Worm (Caenorhabditis elegans) whole organism, L4 larva: ENCODE data around the gene gpa-11.

Experiments used
- F10B5.3 ChIP-seq: sonication (generic microtip); optimal IDR thresholded peaks from 2 replicates; lab custom pipeline; 2016; ENCODE audit warnings: mild to moderate bottlenecking, missing genetic modification characterization, missing compliant biosample characterization
- ZK337.2 ChIP-seq: fragments of 200-800 bp; sonication (Bioruptor generic); IDR thresholded peaks from 2 replicates; pipeline ENCODE4 v1.3.6; 2022; ENCODE audit warnings: missing genetic modification reagents, missing genetic modification characterization, missing compliant biosample characterization
- aha-1 ChIP-seq: fragments of 150-350 bp; peaks from one replicate; lab custom pipeline; 2014; ENCODE audit warnings: missing biosample characterization, missing genetic modification characterization
- arid-1 ChIP-seq: fragments of 200-800 bp; sonication (Bioruptor generic); conservative IDR thresholded peaks from 2 replicates; pipeline ENCODE4 v1.3.6; 2022; ENCODE audit warnings: missing genetic modification reagents, missing genetic modification characterization, missing compliant biosample characterization
- attf-4 ChIP-seq: sonication (generic microtip); optimal IDR thresholded peaks from 3 replicates; lab custom pipeline; 2017; ENCODE audit warnings: missing biosample characterization, missing genetic modification characterization
- ceh-20 ChIP-seq: fragments of 200-800 bp; sonication (Bioruptor generic); IDR thresholded peaks from 2 replicates; pipeline ENCODE4 v1.3.6; 2022; ENCODE audit warnings: missing genetic modification reagents, missing genetic modification characterization, missing compliant biosample characterization
- ceh-44 ChIP-seq: fragments of 200-800 bp; sonication (Bioruptor generic); IDR thresholded peaks from 2 replicates; pipeline ENCODE4 v1.3.6; 2022; ENCODE audit warnings: missing genetic modification reagents, missing genetic modification characterization, missing compliant biosample characterization
- ces-1 ChIP-seq: fragments of 150-350 bp; sonication (generic microtip); optimal IDR thresholded peaks from 4 replicates; lab custom pipeline; 2014; ENCODE audit warnings: missing biosample characterization, missing genetic modification reagents, missing genetic modification characterization
- ctbp-1 ChIP-seq: fragments of 200-800 bp; sonication (Bioruptor generic); IDR thresholded peaks from 2 replicates; pipeline ENCODE4 v1.3.6; 2022; ENCODE audit warnings: missing genetic modification reagents, missing genetic modification characterization, missing compliant biosample characterization
- daf-19 ChIP-seq: fragments of 200-800 bp; sonication (Bioruptor generic); conservative IDR thresholded peaks from 2 replicates; pipeline ENCODE4 v1.3.6; 2022; ENCODE audit warnings: missing genetic modification characterization, missing compliant biosample characterization
- dmd-8 ChIP-seq: fragments of 200-800 bp; sonication (Bioruptor generic); IDR thresholded peaks from 2 replicates; pipeline ENCODE4 v1.3.6; 2022; ENCODE audit warnings: missing genetic modification characterization, missing compliant biosample characterization
- dpl-1 ChIP-seq: fragments of 150-350 bp; optimal IDR thresholded peaks from 2 replicates; lab custom pipeline; 2014; ENCODE audit warnings: missing biosample characterization, missing genetic modification reagents, missing genetic modification characterization
- fkh-10 ChIP-seq: fragments of 150-350 bp; optimal IDR thresholded peaks from 2 replicates; lab custom pipeline; 2014; ENCODE audit warnings: missing biosample characterization, missing genetic modification reagents, missing genetic modification characterization
- gei-8 ChIP-seq: fragments of 200-800 bp; sonication (Bioruptor generic); optimal IDR thresholded peaks from 2 replicates; lab custom pipeline; 2018; ENCODE audit warnings: mild to moderate bottlenecking, missing genetic modification characterization, missing compliant biosample characterization
- hif-1 ChIP-seq, 2 experiments: sonication (generic microtip); optimal IDR thresholded peaks; 2 replicates each; lab custom pipeline; 2016 to 2017; ENCODE audit warnings: missing compliant biosample characterization in 2 of 2, missing genetic modification characterization in 2 of 2, missing genetic modification reagents in 2 of 2, missing genotype in 2 of 2, mild to moderate bottlenecking in 1 of 2
- madf-5 ChIP-seq, 2 experiments: fragments of 200-800 bp; sonication (Bioruptor generic); IDR thresholded peaks; 2 replicates each; pipeline ENCODE4 v1.3.6; 2022; ENCODE audit warnings: missing compliant biosample characterization in 2 of 2, missing genetic modification characterization in 2 of 2
- madf-9 ChIP-seq: fragments of 200-800 bp; sonication (Bioruptor generic); conservative IDR thresholded peaks from 2 replicates; pipeline ENCODE4 v1.3.6; 2022; ENCODE audit warnings: missing genetic modification reagents, missing genetic modification characterization, missing compliant biosample characterization
- mes-2 ChIP-seq: sonication (generic microtip); optimal IDR thresholded peaks from 2 replicates; lab custom pipeline; 2016; ENCODE audit warnings: missing genotype, mild to moderate bottlenecking, missing genetic modification characterization, missing compliant biosample characterization; ENCODE audit not compliant: poor library complexity, severe bottlenecking
- nhr-10 ChIP-seq: fragments of 150-350 bp; optimal IDR thresholded peaks from 2 replicates; lab custom pipeline; 2014; ENCODE audit warnings: missing biosample characterization, missing genetic modification characterization
- nhr-25 ChIP-seq: sonication (generic microtip); optimal IDR thresholded peaks from 2 replicates; lab custom pipeline; 2017; ENCODE audit warnings: missing genetic modification characterization, mild to moderate bottlenecking, missing compliant biosample characterization, antibody characterized with exemption, moderate library complexity, borderline replicate concordance; ENCODE audit not compliant: insufficient read depth
- nhr-77 ChIP-seq: fragments of 150-350 bp; optimal IDR thresholded peaks from 2 replicates; lab custom pipeline; 2014; ENCODE audit warnings: missing biosample characterization, missing genetic modification characterization
- pqm-1 ChIP-seq: sonication (generic microtip); optimal IDR thresholded peaks from 2 replicates; lab custom pipeline; 2017; ENCODE audit warnings: missing biosample characterization, missing genetic modification characterization
- rbr-2 ChIP-seq: sonication (generic microtip); optimal IDR thresholded peaks from 2 replicates; lab custom pipeline; 2016; ENCODE audit warnings: missing genotype, missing genetic modification characterization, missing compliant biosample characterization
- sdz-12 ChIP-seq: fragments of 200-800 bp; sonication (Bioruptor generic); optimal IDR thresholded peaks from 2 replicates; lab custom pipeline; 2018; ENCODE audit warnings: mild to moderate bottlenecking, missing genetic modification characterization, missing compliant biosample characterization
- snpc-4 ChIP-seq: fragments of 150-350 bp; optimal IDR thresholded peaks from 2 replicates; lab custom pipeline; 2014; ENCODE audit warnings: missing biosample characterization, missing genetic modification characterization
- unc-39 ChIP-seq: sonication (generic microtip); optimal IDR thresholded peaks from 2 replicates; lab custom pipeline; 2017; ENCODE audit warnings: missing biosample characterization, missing genetic modification characterization
- unc-62 ChIP-seq, 3 experiments: fragments of 150-350 bp in 1 of 3; sonication (generic microtip); optimal IDR thresholded peaks in 2 of 3; peaks in 1 of 3; 1 replicate in 1 of 3; 2 replicates in 2 of 3; lab custom pipeline; 2014 to 2017; ENCODE audit warnings: missing biosample characterization in 3 of 3, missing genetic modification characterization in 3 of 3, missing genetic modification reagents in 3 of 3, missing genotype in 1 of 3
- vab-7 ChIP-seq: fragments of 200-800 bp; sonication (Bioruptor generic); IDR thresholded peaks from 2 replicates; pipeline ENCODE4 v1.3.6; 2022; ENCODE audit warnings: missing genetic modification reagents, missing genetic modification characterization, missing compliant biosample characterization
- zag-1 ChIP-seq: fragments of 150-350 bp; optimal IDR thresholded peaks from 2 replicates; lab custom pipeline; 2014; ENCODE audit warnings: missing biosample characterization, missing genetic modification characterization
- zfp-2 ChIP-seq: sonication (generic microtip); optimal IDR thresholded peaks from 2 replicates; lab custom pipeline; 2016; ENCODE audit warnings: mild to moderate bottlenecking, missing genetic modification characterization, missing compliant biosample characterization
- zip-2 ChIP-seq: fragments of 150-350 bp; optimal IDR thresholded peaks from 2 replicates; lab custom pipeline; 2014; ENCODE audit warnings: missing biosample characterization, missing genetic modification characterization
- ztf-11 ChIP-seq: fragments of 150-350 bp; optimal IDR thresholded peaks from 2 replicates; lab custom pipeline; 2014; ENCODE audit warnings: missing biosample characterization, missing genetic modification characterization
- ztf-7 ChIP-seq: fragments of 150-350 bp; optimal IDR thresholded peaks from 2 replicates; lab custom pipeline; 2014; ENCODE audit warnings: missing biosample characterization, missing genetic modification characterization

The gpa-11 gene

DNA sequence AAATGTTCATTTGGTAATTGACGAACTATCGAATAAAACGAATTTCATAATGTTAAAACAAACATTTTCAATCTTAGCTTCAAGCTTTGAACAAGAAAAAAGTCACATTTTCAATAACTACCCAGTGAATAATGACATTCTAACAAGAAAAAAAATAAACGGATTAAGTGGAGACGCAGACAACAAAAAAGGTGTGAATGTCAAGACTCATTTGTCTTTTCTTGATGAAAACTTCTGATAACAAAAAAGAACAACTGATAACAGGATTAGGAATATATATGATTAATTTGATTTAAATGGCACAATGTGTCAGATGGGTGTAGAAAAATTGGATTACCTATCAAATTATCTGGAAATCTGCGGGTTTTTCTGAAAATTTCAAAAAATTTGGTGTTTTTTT lies 41.6 kb downstream of the gpa-11 start (continued):
- TF ChIP-seq ceh-44 (GFP tag; lab: Robert Waterston, UW) (no peak), sdz-12 (GFP tag; lab: Kevin White, UChicago) (no peak), pqm-1 (tag; lab: Kevin White, UChicago) (peak; percentile 5), ctbp-1 (GFP tag; lab: Robert Waterston, UW) (no peak), nhr-10 (tag; lab: Kevin White, UChicago) (no peak), zfp-2 (tag; lab: Kevin White, UChicago) (no peak), dpl-1 (GFP tag; lab: Kevin White, UChicago) (no peak), zip-2 (tag; lab: Kevin White, UChicago) (no peak), arid-1 (GFP tag; lab: Robert Waterston, UW) (no peak), nhr-25 (no peak), ztf-7 (tag; lab: Kevin White, UChicago) (no peak), dmd-8 (GFP tag; lab: Robert Waterston, UW) (no peak), aha-1 (tag; lab: Kevin White, UChicago) (no peak)
- TF ChIP-seq, all 104 proteins: peak for 5

DNA sequence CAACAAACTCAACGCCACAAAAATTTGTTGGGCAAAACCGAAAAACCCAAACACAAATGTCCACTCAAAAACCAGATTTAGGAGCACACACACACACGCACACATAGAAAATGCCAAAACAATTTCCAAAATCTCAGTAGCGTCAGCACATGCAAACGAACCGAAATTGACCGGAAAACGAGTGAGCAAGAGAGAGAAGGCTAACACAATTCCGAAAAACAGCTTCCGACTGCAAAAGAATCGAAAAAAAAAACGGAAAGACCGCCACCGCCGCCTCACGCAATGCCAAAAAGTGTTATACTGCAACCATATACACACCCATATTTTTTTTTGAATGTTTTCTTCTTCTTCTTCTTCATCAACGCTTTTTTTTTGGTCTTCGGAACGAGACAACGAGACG lies 44.8 kb downstream of the gpa-11 start:
- TF ChIP-seq vab-7, result no peak
- no peak for TF ChIP-seq sdz-12 (GFP tag; lab: Kevin White, UChicago)
- TF ChIP-seq dpl-1 (GFP tag; lab: Kevin White, UChicago), result no peak
- no peak for TF ChIP-seq ztf-11 (tag; lab: Kevin White, UChicago)
- TF ChIP-seq ces-1 (GFP tag; lab: Kevin White, UChicago), result peak; percentile 4
- no peak for TF ChIP-seq zag-1 (tag; lab: Kevin White, UChicago)
- peak; percentile 10 for TF ChIP-seq fkh-10 (GFP tag; lab: Kevin White, UChicago)
- no peak for TF ChIP-seq gei-8 (GFP tag; lab: Kevin White, UChicago)
- no peak for TF ChIP-seq unc-39 (tag; lab: Kevin White, UChicago)

ce11 chrII:4293027-4293522 lies 46.1 kb downstream of the gpa-11 start:
- no peak for TF ChIP-seq hif-1 (tag; optimal IDR thresholded peaks at IDR 0.05; lab: Kevin White, UChicago)
- no peak for TF ChIP-seq zip-2 (tag; lab: Kevin White, UChicago)
- peak in 1 of 2 experiments; percentile 55 for TF ChIP-seq unc-62 (GFP tag; optimal IDR thresholded peaks at IDR 0.05 in 1 of 2; lab: Kevin White, UChicago)
- no peak for TF ChIP-seq unc-62 (tag; optimal IDR thresholded peaks at IDR 0.05; lab: Kevin White, UChicago)
- no peak for TF ChIP-seq daf-19 (GFP tag; lab: Robert Waterston, UW)
- TF ChIP-seq nhr-77 (tag; lab: Kevin White, UChicago), result no peak
- peak; percentile 64 for TF ChIP-seq aha-1 (tag; lab: Kevin White, UChicago)
- TF ChIP-seq zfp-2 (tag; lab: Kevin White, UChicago), result no peak

- no peak for TF ChIP-seq madf-9 (GFP tag; lab: Robert Waterston, UW)
- no peak for TF ChIP-seq F10B5.3 (tag; lab: Kevin White, UChicago)
- TF ChIP-seq mes-2, result no peak
- no peak for TF ChIP-seq ceh-20
Measured at ce11 chrII:4294189-4294588, 47.2 kb downstream of the gpa-11 start.

DNA sequence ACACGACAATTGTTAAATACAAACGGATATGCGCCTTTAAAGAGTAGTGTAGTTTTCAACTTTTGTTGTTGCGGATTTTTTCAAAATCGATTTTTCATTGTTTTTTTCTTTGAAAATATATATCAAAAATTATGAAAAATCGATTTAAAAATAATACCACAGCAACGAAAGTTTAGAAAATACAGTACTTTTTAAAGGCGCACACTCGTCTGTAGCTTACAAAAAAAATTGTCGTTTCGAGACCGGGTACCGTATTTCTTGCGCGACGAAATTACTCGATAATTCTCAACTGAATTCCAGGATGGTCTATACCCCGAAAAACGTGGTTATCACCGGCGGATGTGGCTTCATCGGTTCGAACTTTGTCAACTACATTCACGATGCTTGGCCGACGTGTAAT lies 47.8 kb downstream of the gpa-11 start, which contains the start of gene rml-4:
Gene rml-4 (plus strand): TSS at position 301 of the 400 bp plus-strand sequence.
- TF ChIP-seq snpc-4 (tag; lab: Kevin White, UChicago), result no peak
- no peak for TF ChIP-seq madf-5 (GFP tag; IDR thresholded peaks at IDR 0.05; lab: Robert Waterston, UW)
- TF ChIP-seq attf-4 (tag; lab: Kevin White, UChicago), result no peak

DNA sequence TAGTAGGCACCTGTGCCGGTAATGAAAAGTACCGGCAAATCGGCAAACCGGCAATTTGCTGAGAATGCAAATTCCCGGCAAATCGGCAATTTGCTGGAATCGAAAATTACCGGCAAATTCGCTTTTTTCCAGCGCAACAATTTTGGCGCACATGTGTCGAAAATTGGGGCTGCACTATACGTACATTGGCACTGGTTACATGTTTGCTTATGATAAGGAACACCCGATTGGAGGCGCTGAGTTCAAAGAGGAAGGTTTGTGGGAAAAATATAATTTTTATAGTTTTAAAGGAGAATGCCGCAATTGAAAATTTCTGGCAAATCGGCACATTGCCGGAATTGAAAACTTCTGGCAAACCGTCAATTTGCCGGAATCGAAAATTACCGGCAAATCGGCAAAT lies 50.3 kb downstream of the gpa-11 start:
- peak; percentile 57 for TF ChIP-seq aha-1 (tag; lab: Kevin White, UChicago)
- TF ChIP-seq rbr-2 (tag; lab: Kevin White, UChicago), result no peak
- peak; percentile 16 for TF ChIP-seq pqm-1 (tag; lab: Kevin White, UChicago)
- TF ChIP-seq ZK337.2 (GFP tag; lab: Robert Waterston, UW), result no peak
